Worm (Caenorhabditis elegans): ENCODE data around the gene fbxb-82.

DNA sequence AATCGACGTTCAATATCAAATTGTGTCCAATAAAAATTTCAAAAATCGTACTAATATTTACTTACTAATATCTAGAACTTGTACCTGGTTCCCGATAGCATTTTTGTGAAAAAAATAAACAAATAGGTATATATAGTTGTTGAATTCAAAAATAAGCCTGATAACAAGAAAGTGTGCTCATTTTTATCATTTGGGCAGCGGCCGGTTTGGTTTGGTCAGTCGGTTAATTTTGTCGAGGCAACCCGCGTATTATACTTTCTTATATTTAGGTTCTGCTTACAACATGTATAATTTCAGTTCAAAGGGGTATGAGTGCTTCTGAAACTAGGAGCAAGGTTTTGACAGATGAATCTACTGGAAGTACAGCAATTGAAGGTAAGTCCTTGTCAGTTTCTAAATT, 12.4 kb downstream of the fbxb-82 start, which contains the start of the genes nhr-280 and C29F9.2:
- TF ChIP-seq nhr-237 (tag; optimal IDR thresholded peaks at IDR 0.05) (no peak), zag-1 (tag; optimal IDR thresholded peaks at IDR 0.05) (no peak), grh-1 (GFP tag; IDR thresholded peaks at IDR 0.05) (no peak), mab-9 (GFP tag; IDR thresholded peaks at IDR 0.05) (no peak), nhr-85 (tag) (no peak), nhr-47 (tag; optimal IDR thresholded peaks at IDR 0.05) (no peak), swsn-7 (tag; optimal IDR thresholded peaks at IDR 0.05) (no peak), nhr-28 (tag; optimal IDR thresholded peaks at IDR 0.05) (no peak)
